Fruit fly (Drosophila melanogaster) whole organism: Measurements from ENCODE around the gene CG42613.

Experiments
- CG8478 ChIP-seq: fragments of >200 bp; optimal IDR thresholded peaks from 2 replicates; lab custom pipeline; 2018; ENCODE audit warnings: inconsistent platforms
- Dll ChIP-seq: fragments of >200 bp; optimal IDR thresholded peaks from 2 replicates; lab custom pipeline; 2017
- EcR ChIP-seq, 2 experiments: fragments of >200 bp; optimal IDR thresholded peaks; 2 replicates each; lab custom pipeline; 2017; ENCODE audit warnings: missing biosample characterization in 2 of 2, missing genetic modification characterization in 2 of 2, missing genetic modification reagents in 2 of 2
- pan ChIP-seq: fragments of >200 bp; optimal IDR thresholded peaks from 2 replicates; lab custom pipeline; 2017
- psq ChIP-seq: fragments of >200 bp; optimal IDR thresholded peaks from 2 replicates; lab custom pipeline; 2017
- usp ChIP-seq: fragments of >200 bp; optimal IDR thresholded peaks from 2 replicates; lab custom pipeline; 2017; ENCODE audit warnings: missing biosample characterization, missing genetic modification characterization, mixed read lengths

dm6 chr3R:18986089-18986887 is 57.3 kb downstream of the CG42613 start:
- no peak for TF ChIP-seq psq (lab: Kevin White, UChicago)
- TF ChIP-seq pan: no peak
- TF ChIP-seq usp (GFP tag; lab: Kevin White, UChicago): no peak
- TF ChIP-seq CG8478 (lab: Kevin White, UChicago): no peak
- TF ChIP-seq EcR (GFP tag; optimal IDR thresholded peaks at IDR 0.05; lab: Kevin White, UChicago): no peak
- TF ChIP-seq Dll: no peak
